Worm (Caenorhabditis elegans): Measurements from ENCODE around the gene F08G2.4.

F08G2.4 gene

DNA sequence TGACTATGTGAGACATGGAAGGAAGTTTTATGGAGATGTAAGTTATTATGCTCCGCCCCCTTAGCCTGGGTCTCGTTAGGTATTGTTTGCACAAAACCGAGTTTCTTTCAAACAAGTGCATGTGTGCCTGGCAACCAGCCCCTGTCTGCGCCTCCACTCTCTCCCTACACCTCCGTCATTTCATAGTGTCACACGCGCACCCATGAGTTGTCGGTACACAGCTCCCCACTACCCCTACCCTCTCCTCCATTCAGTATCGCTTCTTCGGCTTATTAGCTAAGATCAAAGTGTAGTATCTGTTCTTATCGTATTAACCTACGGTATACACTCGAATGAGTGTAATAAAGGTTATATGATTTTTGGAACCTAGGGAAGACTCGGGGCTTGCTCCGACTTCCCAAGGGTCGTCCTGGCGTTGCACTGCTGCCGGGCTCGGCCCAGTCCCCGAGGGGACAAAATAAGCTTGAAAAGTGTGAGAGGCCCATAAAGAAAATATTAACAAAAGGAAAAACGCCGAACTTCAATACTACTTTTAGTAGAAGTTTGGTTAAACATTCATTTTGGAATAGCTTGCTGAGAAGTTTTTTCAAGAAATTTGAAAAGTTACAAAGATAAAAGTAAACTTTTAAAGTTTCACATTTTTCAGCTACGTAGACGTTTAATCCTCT lies 22.3 kb downstream of the F08G2.4 start:
- TF ChIP-seq cnd-1 (tag; optimal IDR thresholded peaks at IDR 0.05) (peak; percentile 23), nhr-2 (tag; optimal IDR thresholded peaks at IDR 0.05) (peak; percentile 28)

ce11 chrII:13855352-13855751 lies 24.9 kb downstream of the F08G2.4 start:
- TF ChIP-seq snpc-4 (tag; optimal IDR thresholded peaks at IDR 0.05) (no peak), ceh-39 (tag; optimal IDR thresholded peaks at IDR 0.05) (no peak), unc-39 (tag; optimal IDR thresholded peaks at IDR 0.05) (no peak), M03D4.4 (tag; optimal IDR thresholded peaks at IDR 0.05) (no peak), elt-3 (tag; optimal IDR thresholded peaks at IDR 0.05) (no peak), ceh-83 (GFP tag; optimal IDR thresholded peaks at IDR 0.05) (no peak), unc-120 (tag; optimal IDR thresholded peaks at IDR 0.05; ENCODE audit: poor library complexity, severe bottlenecking) (no peak), pha-4 (tag; optimal IDR thresholded peaks at IDR 0.05) (no peak)

DNA sequence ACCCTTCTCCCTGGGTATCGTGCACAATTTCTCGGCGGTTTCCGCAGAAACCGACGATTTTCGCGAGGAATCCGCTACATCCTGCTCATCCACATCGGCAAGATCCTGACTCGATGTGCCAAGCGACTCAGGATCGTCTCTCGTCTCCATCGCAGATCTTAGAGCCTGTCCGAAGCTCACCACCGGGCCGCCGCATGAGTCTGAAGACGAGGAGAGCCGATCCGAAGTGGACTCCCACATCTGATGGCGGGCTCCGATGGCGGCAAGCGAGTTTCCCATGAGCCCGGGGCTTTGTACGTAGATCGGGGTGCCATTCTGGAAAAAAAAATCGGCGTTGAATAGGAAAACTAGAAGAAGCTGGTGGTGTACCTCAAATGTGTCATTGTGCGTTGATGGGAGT lies 27.9 kb downstream of the F08G2.4 start:
- no peak for TF ChIP-seq ham-2 (GFP tag; optimal IDR thresholded peaks at IDR 0.05)
- no peak for TF ChIP-seq mab-5 (tag; optimal IDR thresholded peaks at IDR 0.05)
- TF ChIP-seq nhr-12 (tag; optimal IDR thresholded peaks at IDR 0.05), result no peak
- TF ChIP-seq ceh-83 (GFP tag; optimal IDR thresholded peaks at IDR 0.05), result no peak
- no peak for TF ChIP-seq bed-3 (GFP tag; optimal IDR thresholded peaks at IDR 0.05)
- TF ChIP-seq blmp-1 (tag; optimal IDR thresholded peaks at IDR 0.05), result no peak
- TF ChIP-seq pha-4 (tag; optimal IDR thresholded peaks at IDR 0.05), result no peak
- TF ChIP-seq cnd-1 (tag; optimal IDR thresholded peaks at IDR 0.05), result no peak

DNA sequence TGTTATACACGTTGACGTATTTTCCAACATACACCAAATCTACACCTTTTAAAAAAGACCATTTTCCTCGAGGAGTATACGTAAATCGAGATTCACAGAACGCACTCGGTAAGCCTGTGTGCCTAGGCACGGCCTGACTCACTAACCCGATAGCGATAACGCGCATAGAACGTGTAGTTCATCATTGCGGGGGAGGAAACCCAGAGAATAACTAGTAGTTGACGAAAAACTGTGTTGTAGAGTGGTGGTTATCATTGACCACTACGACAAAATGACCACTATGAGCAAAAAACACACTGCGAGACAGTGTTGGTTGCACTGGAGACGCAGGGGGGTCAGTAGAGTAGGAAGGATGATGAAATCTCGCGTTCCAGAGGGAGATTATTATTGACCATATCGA lies 29.4 kb downstream of the F08G2.4 start:
- no peak for TF ChIP-seq tbx-8 (GFP tag; optimal IDR thresholded peaks at IDR 0.05)

- TF ChIP-seq unc-39 (tag; optimal IDR thresholded peaks at IDR 0.05) (no peak), drap-1 (GFP tag; optimal IDR thresholded peaks at IDR 0.05) (no peak), nhr-2 (tag; optimal IDR thresholded peaks at IDR 0.05) (no peak), snpc-4 (tag; optimal IDR thresholded peaks at IDR 0.05) (no peak), zip-8 (tag; optimal IDR thresholded peaks at IDR 0.05) (no peak), elt-3 (tag; optimal IDR thresholded peaks at IDR 0.05) (no peak), unc-120 (tag; optimal IDR thresholded peaks at IDR 0.05; ENCODE audit: poor library complexity, severe bottlenecking) (no peak), sptf-1 (tag; optimal IDR thresholded peaks at IDR 0.05) (no peak), mep-1 (tag; optimal IDR thresholded peaks at IDR 0.05) (no peak), ceh-83 (GFP tag; optimal IDR thresholded peaks at IDR 0.05) (no peak), sem-2 (GFP tag; optimal IDR thresholded peaks at IDR 0.05) (no peak), nhr-237 (tag; optimal IDR thresholded peaks at IDR 0.05) (no peak), blmp-1 (tag; optimal IDR thresholded peaks at IDR 0.05) (no peak), lin-13 (tag; optimal IDR thresholded peaks at IDR 0.05) (no peak)
Measured at ce11 chrII:13860900-13861299, 30.5 kb downstream of the F08G2.4 start.

ce11 chrII:13862453-13862852 lies 32.1 kb downstream of the F08G2.4 start:
- TF ChIP-seq ceh-43 (GFP tag; optimal IDR thresholded peaks at IDR 0.05) (no peak), mab-5 (tag; optimal IDR thresholded peaks at IDR 0.05) (no peak), bed-3 (GFP tag; optimal IDR thresholded peaks at IDR 0.05) (no peak), snpc-4 (tag; optimal IDR thresholded peaks at IDR 0.05) (no peak), mep-1 (tag; optimal IDR thresholded peaks at IDR 0.05) (no peak), flh-1 (GFP tag; optimal IDR thresholded peaks at IDR 0.05) (no peak), nhr-237 (tag; optimal IDR thresholded peaks at IDR 0.05) (no peak), sptf-1 (tag; optimal IDR thresholded peaks at IDR 0.05) (no peak), cnd-1 (tag; optimal IDR thresholded peaks at IDR 0.05) (no peak), mls-2 (tag; optimal IDR thresholded peaks at IDR 0.05) (no peak), lin-13 (tag; optimal IDR thresholded peaks at IDR 0.05) (no peak), zip-8 (tag; optimal IDR thresholded peaks at IDR 0.05) (no peak), unc-62 (GFP tag; optimal IDR thresholded peaks at IDR 0.05) (no peak), blmp-1 (tag; optimal IDR thresholded peaks at IDR 0.05) (no peak)

Data from whole organism, mixed stage, embryonic.